Worm (Caenorhabditis elegans) whole organism, late embryonic: ENCODE measurements around the gene trx-3.

Experiments
- K09A11.1 ChIP-seq: sonication (generic microtip); optimal IDR thresholded peaks from 2 replicates; lab custom pipeline; 2017; ENCODE audit warnings: antibody characterized with exemption, mild to moderate bottlenecking, missing genetic modification characterization, missing compliant biosample characterization; ENCODE audit not compliant: insufficient read depth
- ceh-24 ChIP-seq: sonication (generic microtip); optimal IDR thresholded peaks from 2 replicates; lab custom pipeline; 2016; ENCODE audit warnings: mild to moderate bottlenecking, missing genetic modification characterization, missing compliant biosample characterization

DNA sequence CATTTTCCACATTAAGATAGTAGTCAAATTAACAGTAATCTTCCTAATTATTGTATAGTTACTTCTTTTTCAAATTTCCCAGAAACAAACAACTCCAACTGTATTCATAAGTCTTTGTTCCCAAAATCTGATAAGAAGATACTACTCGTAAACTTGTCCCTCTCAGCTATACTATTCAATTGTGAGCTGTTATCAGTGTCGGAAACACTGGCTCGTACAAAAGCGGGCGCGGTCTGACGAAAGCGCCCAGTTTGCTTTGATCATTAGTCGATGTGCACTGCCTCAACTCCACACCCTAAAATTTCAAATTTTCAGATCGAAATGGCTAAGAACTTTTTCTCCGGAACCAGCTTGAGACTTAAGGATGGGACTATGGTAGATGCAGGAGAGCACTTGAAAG lies at the start of gene trx-3:
- no peak for TF ChIP-seq K09A11.1 (tag; lab: Kevin White, UChicago)
- TF ChIP-seq ceh-24 (tag; lab: Kevin White, UChicago), result no peak
